Fruit fly (Drosophila melanogaster): Measurements from ENCODE around the gene CG15357.

The CG15357 gene

DNA sequence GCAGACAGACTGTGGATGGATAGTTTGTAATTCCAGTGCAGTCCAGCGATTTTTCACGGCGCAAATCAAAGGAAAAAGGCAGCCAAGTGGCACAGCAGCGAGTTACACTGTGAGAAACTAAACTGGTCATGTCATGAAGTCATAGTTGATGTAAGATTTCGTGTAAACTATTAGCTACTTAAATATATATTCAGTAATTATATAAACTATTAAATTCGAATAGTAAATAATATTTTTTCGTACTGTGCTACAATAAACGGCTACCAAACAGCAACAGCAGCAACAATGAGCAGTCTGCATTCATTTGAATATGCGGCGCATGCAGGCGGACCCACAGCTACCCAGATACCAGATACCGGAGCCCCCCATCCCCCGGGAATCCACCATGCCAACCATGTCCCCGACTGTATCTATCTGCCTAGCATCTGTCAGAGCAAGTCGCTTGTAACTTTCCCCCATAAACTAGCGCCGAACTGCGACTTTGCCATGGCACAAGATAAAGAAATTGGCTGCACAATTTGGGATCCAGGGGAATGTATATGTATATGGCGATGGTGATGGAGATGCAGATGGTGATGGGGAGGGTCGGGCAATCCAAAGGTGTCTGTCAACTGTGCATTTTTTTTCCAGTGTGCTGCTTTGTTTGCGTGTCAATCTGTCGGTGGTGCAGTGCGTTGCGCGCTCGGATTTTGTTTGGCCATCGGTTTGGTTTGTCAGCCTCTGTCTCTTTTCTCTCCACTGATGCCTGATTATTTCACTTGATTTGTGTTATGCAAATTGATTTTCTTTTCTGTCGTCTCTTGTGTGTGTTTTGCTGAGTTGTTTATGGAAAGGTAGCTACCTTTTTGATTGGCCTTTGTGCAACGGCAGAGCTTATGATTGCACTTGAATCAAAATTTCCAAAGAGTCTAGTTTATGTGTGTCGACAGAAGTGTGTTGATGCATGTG, 19.3 kb downstream of the CG15357 start (continued):
- no peak for TF ChIP-seq dimm (GFP tag; IDR thresholded peaks at IDR 0.05)
- no peak for TF ChIP-seq chm (GFP tag; IDR thresholded peaks at IDR 0.05)
- TF ChIP-seq H2.0 (GFP tag; IDR thresholded peaks at IDR 0.05): no peak
- TF ChIP-seq eve (GFP tag; optimal IDR thresholded peaks at IDR 0.05): no peak
- no peak for TF ChIP-seq bcd (GFP tag; optimal IDR thresholded peaks at IDR 0.05)
- no peak for TF ChIP-seq Dp (GFP tag; optimal IDR thresholded peaks at IDR 0.05)
- TF ChIP-seq CG8281 (tag; optimal IDR thresholded peaks at IDR 0.05): no peak
- TF ChIP-seq CG34224 (GFP tag; IDR thresholded peaks at IDR 0.05; ENCODE audit: partially characterized antibody): no peak
- no peak for TF ChIP-seq NFAT (GFP tag; IDR thresholded peaks at IDR 0.05)
- no peak for TF ChIP-seq Kr (GFP tag; optimal IDR thresholded peaks at IDR 0.05)
- TF ChIP-seq CG2129 (GFP tag; IDR thresholded peaks at IDR 0.05; ENCODE audit: partially characterized antibody): no peak
- no peak for TF ChIP-seq gfzf (GFP tag; optimal IDR thresholded peaks at IDR 0.05)
- no peak for TF ChIP-seq pfk (GFP tag; optimal IDR thresholded peaks at IDR 0.05)
- TF ChIP-seq NC2β (GFP tag; optimal IDR thresholded peaks at IDR 0.05): no peak
- TF ChIP-seq Dip3 (GFP tag; optimal IDR thresholded peaks at IDR 0.05): no peak
- no peak for TF ChIP-seq tup (GFP tag; optimal IDR thresholded peaks at IDR 0.05)
- TF ChIP-seq CG18476 (GFP tag; optimal IDR thresholded peaks at IDR 0.05): no peak
- no peak for TF ChIP-seq hth (optimal IDR thresholded peaks at IDR 0.05)
- no peak for TF ChIP-seq wek (GFP tag; optimal IDR thresholded peaks at IDR 0.05)
- TF ChIP-seq CG17328 (GFP tag; IDR thresholded peaks at IDR 0.05): 0 out of 2 replicates have a peak, but pooled peaks have one; percentile 40
- TF ChIP-seq crol (GFP tag; IDR thresholded peaks at IDR 0.05): peak; percentile 37; the same call in 1 of the 2 replicates
- no peak for TF ChIP-seq Gsc (GFP tag; IDR thresholded peaks at IDR 0.05)
- TF ChIP-seq grau (tag; optimal IDR thresholded peaks at IDR 0.05): no peak
- TF ChIP-seq CG10321 (GFP tag; IDR thresholded peaks at IDR 0.05): no peak
- no peak for TF ChIP-seq prd (optimal IDR thresholded peaks at IDR 0.05)
- TF ChIP-seq prd (GFP tag; IDR thresholded peaks at IDR 0.05): peak; percentile 4; the same call in 1 of the 3 replicates
- no peak for TF ChIP-seq CG4617 (GFP tag; optimal IDR thresholded peaks at IDR 0.05; ENCODE audit: borderline replicate concordance)
- no peak for TF ChIP-seq pita (GFP tag; optimal IDR thresholded peaks at IDR 0.05)
- TF ChIP-seq CG6689 (GFP tag; IDR thresholded peaks at IDR 0.05): peak; percentile 46; the same call in 1 of the 2 replicates
- no peak for TF ChIP-seq sc (optimal IDR thresholded peaks at IDR 0.05)
- no peak for TF ChIP-seq sc (GFP tag; optimal IDR thresholded peaks at IDR 0.05)
- TF ChIP-seq CG12391 (tag; optimal IDR thresholded peaks at IDR 0.05): peak; percentile 31
- no peak for TF ChIP-seq CG11093 (GFP tag; IDR thresholded peaks at IDR 0.05)
- TF ChIP-seq CG4282 (GFP tag; optimal IDR thresholded peaks at IDR 0.05): no peak
- no peak for TF ChIP-seq slp2 (GFP tag; optimal IDR thresholded peaks at IDR 0.05)
- TF ChIP-seq CG33557 (GFP tag; optimal IDR thresholded peaks at IDR 0.05): no peak
- TF ChIP-seq unpg (GFP tag; optimal IDR thresholded peaks at IDR 0.05): no peak
- peak; percentile 31; the same call in 1 of the 3 replicates for TF ChIP-seq dysf (GFP tag; IDR thresholded peaks at IDR 0.05)
- no peak for TF ChIP-seq ara (GFP tag; IDR thresholded peaks at IDR 0.05)
- no peak for TF ChIP-seq pb (GFP tag; optimal IDR thresholded peaks at IDR 0.05)
- TF ChIP-seq Stat92E (GFP tag; optimal IDR thresholded peaks at IDR 0.05): no peak
- TF ChIP-seq CG12769 (tag; optimal IDR thresholded peaks at IDR 0.05): peak; percentile 58
- TF ChIP-seq Drgx (GFP tag; IDR thresholded peaks at IDR 0.05): peak; percentile 80
- no peak for TF ChIP-seq Dbx (GFP tag; IDR thresholded peaks at IDR 0.05)
- TF ChIP-seq CG1603 (tag; optimal IDR thresholded peaks at IDR 0.05): peak; percentile 53
- TF ChIP-seq sr (GFP tag; IDR thresholded peaks at IDR 0.05): 0 out of 3 replicates have a peak, but pooled peaks have one; percentile 1
- TF ChIP-seq ind (GFP tag; optimal IDR thresholded peaks at IDR 0.05): peak; percentile 5
- TF ChIP-seq CG7271 (tag; optimal IDR thresholded peaks at IDR 0.05): no peak
- TF ChIP-seq gro (GFP tag; optimal IDR thresholded peaks at IDR 0.05): no peak
- no peak for TF ChIP-seq CG14441 (GFP tag; IDR thresholded peaks at IDR 0.05)
